Worm (Caenorhabditis elegans) whole organism, L1 larva: ENCODE measurements around the gene ZK381.8.

ENCODE experiments used
- ama-1 ChIP-seq: fragments of 150-350 bp; optimal IDR thresholded peaks from 2 replicates; lab custom pipeline; 2014
- ceh-88 ChIP-seq: fragments of 200-800 bp; sonication (Bioruptor generic); IDR thresholded peaks from 2 replicates; pipeline ENCODE4 v1.3.6; 2022; ENCODE audit warnings: missing genetic modification characterization, missing compliant biosample characterization
- lin-13 ChIP-seq: fragments of 150-350 bp; optimal IDR thresholded peaks from 2 replicates; lab custom pipeline; 2014; ENCODE audit warnings: missing biosample characterization, missing genetic modification reagents, missing genetic modification characterization
- pqm-1 ChIP-seq: sonication (generic microtip); optimal IDR thresholded peaks from 3 replicates; lab custom pipeline; 2017; ENCODE audit warnings: missing biosample characterization, missing genetic modification characterization
- skn-1 ChIP-seq: fragments of 150-350 bp; optimal IDR thresholded peaks from 2 replicates; lab custom pipeline; 2014; ENCODE audit warnings: missing biosample characterization, missing genetic modification characterization
- zip-4 ChIP-seq: fragments of 200-800 bp; sonication (Bioruptor generic); optimal IDR thresholded peaks from 2 replicates; lab custom pipeline; 2018; ENCODE audit warnings: mild to moderate bottlenecking, missing genetic modification characterization, moderate library complexity, missing compliant biosample characterization

DNA sequence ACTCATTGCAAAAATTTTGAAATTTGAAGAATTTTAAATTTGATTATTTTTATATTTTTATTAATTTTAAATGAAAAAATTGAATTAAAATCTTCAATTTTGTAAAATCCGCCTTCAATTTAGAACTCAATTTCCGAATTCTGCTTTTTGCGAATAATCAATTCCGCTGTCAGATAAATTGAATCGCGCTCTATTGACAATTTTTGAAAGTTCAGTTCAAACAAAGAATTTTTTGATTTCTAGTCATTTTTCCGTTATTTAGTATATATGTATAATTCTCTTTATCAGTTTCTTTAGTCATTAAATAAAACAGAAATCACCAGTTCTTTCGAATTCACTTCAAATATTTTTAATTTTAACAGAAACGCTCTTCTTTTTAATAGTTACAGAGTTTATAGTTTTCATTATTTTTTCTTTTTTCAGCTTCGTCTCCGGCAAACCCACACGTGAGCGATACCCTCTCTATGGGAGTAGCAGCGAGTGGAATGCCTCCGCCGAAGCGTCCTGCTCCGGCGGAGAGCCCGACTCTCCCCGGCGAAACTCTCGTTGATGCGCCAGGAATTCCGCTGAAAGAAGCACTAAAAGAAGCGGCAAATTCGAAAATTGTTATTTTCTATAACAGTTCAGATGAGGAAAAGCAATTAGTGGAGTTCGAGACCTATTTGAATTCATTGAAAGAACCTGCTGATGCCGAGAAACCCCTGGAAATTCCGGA is 42.7 kb upstream of the ZK381.8 start:
- TF ChIP-seq pqm-1 (tag; lab: Kevin White, UChicago) (no peak), ceh-88 (no peak), ama-1 (lab: Kevin White, UChicago) (no peak), skn-1 (tag; lab: Kevin White, UChicago) (no peak), zip-4 (GFP tag; lab: Kevin White, UChicago) (no peak), lin-13 (GFP tag; lab: Kevin White, UChicago) (no peak)
